Fruit fly (Drosophila melanogaster) whole organism, prepupa: Measurements from ENCODE around the gene CG7248.

Experiments used
- Blimp-1 ChIP-seq: fragments of 200-800 bp; sonication (Bioruptor generic); optimal IDR thresholded peaks from 3 replicates; lab custom pipeline; 2017; ENCODE audit warnings: missing biosample characterization, missing genetic modification characterization, mild to moderate bottlenecking, moderate library complexity, missing genetic modification reagents
- CG11294 ChIP-seq: fragments of 200-800 bp; sonication (Bioruptor generic); IDR thresholded peaks from 2 replicates; pipeline ENCODE4 v1.3.6; 2022; ENCODE audit warnings: missing biosample characterization, missing genetic modification characterization
- CG11762 ChIP-seq: fragments of 200-800 bp; sonication (Bioruptor generic); optimal IDR thresholded peaks from 3 replicates; lab custom pipeline; 2016; ENCODE audit warnings: missing biosample characterization, missing genetic modification characterization; ENCODE audit not compliant: insufficient read depth
- CG11902 ChIP-seq: fragments of 200-800 bp; sonication (Bioruptor generic); optimal IDR thresholded peaks from 3 replicates; lab custom pipeline; 2016; ENCODE audit warnings: missing biosample characterization, missing genetic modification characterization
- CG15336 ChIP-seq: fragments of 200-800 bp; sonication (Bioruptor generic); IDR thresholded peaks from 2 replicates; pipeline ENCODE4 v1.3.6; 2022; ENCODE audit warnings: missing biosample characterization, missing genetic modification characterization
- CG1621 ChIP-seq: fragments of 200-800 bp; sonication (Bioruptor generic); optimal IDR thresholded peaks from 3 replicates; lab custom pipeline; 2018; ENCODE audit warnings: missing biosample characterization, mild to moderate bottlenecking, missing genetic modification characterization
- CG16779 ChIP-seq: fragments of 200-800 bp; sonication (Bioruptor generic); optimal IDR thresholded peaks from 3 replicates; lab custom pipeline; 2017; ENCODE audit warnings: missing biosample characterization, mild to moderate bottlenecking, missing genetic modification characterization
- CG31627 ChIP-seq: fragments of 200-800 bp; sonication (Bioruptor generic); optimal IDR thresholded peaks from 3 replicates; lab custom pipeline; 2016; ENCODE audit warnings: missing biosample characterization, missing genetic modification characterization
- CG32006 ChIP-seq: fragments of 200-800 bp; sonication (Bioruptor generic); optimal IDR thresholded peaks from 3 replicates; lab custom pipeline; 2017; ENCODE audit warnings: missing biosample characterization, mild to moderate bottlenecking, missing genetic modification characterization
- CG3919 ChIP-seq: fragments of 200-800 bp; sonication (Bioruptor generic); optimal IDR thresholded peaks from 3 replicates; lab custom pipeline; 2016; ENCODE audit warnings: missing biosample characterization, missing genetic modification characterization
- CG4318 ChIP-seq: fragments of 200-800 bp; sonication (Bioruptor generic); optimal IDR thresholded peaks from 3 replicates; lab custom pipeline; 2017; ENCODE audit warnings: missing biosample characterization, mild to moderate bottlenecking, missing genetic modification characterization
- CG6808 ChIP-seq: fragments of 200-800 bp; sonication (Bioruptor generic); optimal IDR thresholded peaks from 3 replicates; lab custom pipeline; 2017; ENCODE audit warnings: missing biosample characterization, missing genetic modification characterization, mild to moderate bottlenecking, moderate library complexity, missing genetic modification reagents
- CG8319 ChIP-seq: fragments of 200-800 bp; sonication (Bioruptor generic); optimal IDR thresholded peaks from 3 replicates; lab custom pipeline; 2016; ENCODE audit warnings: missing biosample characterization, missing genetic modification characterization
- CG8632 ChIP-seq: fragments of 200-800 bp; sonication (Bioruptor generic); optimal IDR thresholded peaks from 3 replicates; lab custom pipeline; 2016; ENCODE audit warnings: missing biosample characterization, missing genetic modification characterization
- CG9139 ChIP-seq: fragments of 200-800 bp; sonication (Bioruptor generic); optimal IDR thresholded peaks from 3 replicates; lab custom pipeline; 2017; ENCODE audit warnings: missing biosample characterization, mild to moderate bottlenecking, missing genetic modification characterization
- Eip75B ChIP-seq: fragments of 200-800 bp; sonication (Bioruptor generic); optimal IDR thresholded peaks from 3 replicates; lab custom pipeline; 2016; ENCODE audit warnings: missing biosample characterization, missing genetic modification characterization
- Eip78C ChIP-seq: fragments of 200-800 bp; sonication (Bioruptor generic); peaks from one replicate; lab custom pipeline; 2016; ENCODE audit warnings: missing biosample characterization, missing genetic modification characterization
- Eip93F ChIP-seq: fragments of 200-800 bp; sonication (Bioruptor generic); optimal IDR thresholded peaks from 2 replicates; lab custom pipeline; 2016; ENCODE audit warnings: missing biosample characterization, mild to moderate bottlenecking, missing genetic modification characterization
- Ets21C ChIP-seq: fragments of 200-800 bp; sonication (Bioruptor generic); optimal IDR thresholded peaks from 3 replicates; lab custom pipeline; 2016; ENCODE audit warnings: missing biosample characterization, missing genetic modification characterization
- Hr39 ChIP-seq: fragments of 200-800 bp; sonication (Bioruptor generic); optimal IDR thresholded peaks from 2 replicates; lab custom pipeline; 2016; ENCODE audit warnings: missing biosample characterization, missing genetic modification characterization
- Smox ChIP-seq: fragments of 200-800 bp; sonication (Bioruptor generic); optimal IDR thresholded peaks from 3 replicates; lab custom pipeline; 2016; ENCODE audit warnings: missing biosample characterization, missing genetic modification characterization
- Sox14 ChIP-seq: fragments of 200-800 bp; sonication (Bioruptor generic); optimal IDR thresholded peaks from 3 replicates; lab custom pipeline; 2016; ENCODE audit warnings: missing biosample characterization, missing genetic modification characterization
- Sox15 ChIP-seq: fragments of 200-800 bp; sonication (Bioruptor generic); optimal IDR thresholded peaks from 3 replicates; lab custom pipeline; 2016; ENCODE audit warnings: missing biosample characterization, missing genetic modification characterization
- achi ChIP-seq: fragments of 200-800 bp; sonication (Bioruptor generic); optimal IDR thresholded peaks from 3 replicates; lab custom pipeline; 2016; ENCODE audit warnings: missing biosample characterization, missing genetic modification characterization
- cyc ChIP-seq: fragments of 200-800 bp; sonication (Bioruptor generic); optimal IDR thresholded peaks from 3 replicates; lab custom pipeline; 2016; ENCODE audit warnings: missing biosample characterization, missing genetic modification characterization
- dac ChIP-seq: fragments of 200-800 bp; sonication (Bioruptor generic); optimal IDR thresholded peaks from 2 replicates; lab custom pipeline; 2017; ENCODE audit warnings: missing biosample characterization, mild to moderate bottlenecking, missing genetic modification characterization
- dsx ChIP-seq: fragments of 200-800 bp; optimal IDR thresholded peaks from 3 replicates; lab custom pipeline; 2019; ENCODE audit warnings: missing biosample characterization, mild to moderate bottlenecking, missing genetic modification characterization, moderate library complexity; ENCODE audit not compliant: poor library complexity, severe bottlenecking
- esn ChIP-seq: fragments of 200-800 bp; sonication (Bioruptor generic); optimal IDR thresholded peaks from 2 replicates; lab custom pipeline; 2016; ENCODE audit warnings: missing biosample characterization, mild to moderate bottlenecking, missing genetic modification characterization, moderate library complexity
- fd59A ChIP-seq: fragments of 200-800 bp; sonication (Bioruptor generic); optimal IDR thresholded peaks from 2 replicates; lab custom pipeline; 2017; ENCODE audit warnings: missing biosample characterization, mild to moderate bottlenecking, missing genetic modification characterization, missing genetic modification reagents
- fd85E ChIP-seq: fragments of 200-800 bp; sonication (Bioruptor generic); optimal IDR thresholded peaks from 3 replicates; lab custom pipeline; 2016; ENCODE audit warnings: missing biosample characterization, missing genetic modification characterization
- fkh ChIP-seq: fragments of 200-800 bp; sonication (Bioruptor generic); optimal IDR thresholded peaks from 3 replicates; lab custom pipeline; 2017; ENCODE audit warnings: missing biosample characterization, mild to moderate bottlenecking, missing genetic modification characterization, moderate library complexity
- pdm3 ChIP-seq: fragments of 200-800 bp; sonication (Bioruptor generic); optimal IDR thresholded peaks from 3 replicates; lab custom pipeline; 2016; ENCODE audit warnings: missing biosample characterization, missing genetic modification characterization
- salr ChIP-seq, 2 experiments: fragments of 200-800 bp; sonication (Bioruptor generic); optimal IDR thresholded peaks; 3 replicates each; lab custom pipeline; 2016 to 2018; ENCODE audit warnings: missing biosample characterization in 2 of 2, missing genetic modification characterization in 2 of 2, mild to moderate bottlenecking in 1 of 2
- ss ChIP-seq, 2 experiments: fragments of 200-800 bp; sonication (Bioruptor generic); optimal IDR thresholded peaks; 2 replicates in 1 of 2; 3 replicates in 1 of 2; lab custom pipeline; 2017 to 2018; ENCODE audit warnings: mild to moderate bottlenecking in 2 of 2, missing biosample characterization in 2 of 2, missing genetic modification characterization in 2 of 2, moderate library complexity in 1 of 2
- svp ChIP-seq: fragments of 200-800 bp; sonication (Bioruptor generic); peaks from one replicate; lab custom pipeline; 2016; ENCODE audit warnings: missing biosample characterization, missing genetic modification characterization
- topi ChIP-seq: fragments of 200-800 bp; sonication (Bioruptor generic); optimal IDR thresholded peaks from 3 replicates; lab custom pipeline; 2016; ENCODE audit warnings: missing biosample characterization, missing genetic modification characterization

The CG7248 gene

DNA sequence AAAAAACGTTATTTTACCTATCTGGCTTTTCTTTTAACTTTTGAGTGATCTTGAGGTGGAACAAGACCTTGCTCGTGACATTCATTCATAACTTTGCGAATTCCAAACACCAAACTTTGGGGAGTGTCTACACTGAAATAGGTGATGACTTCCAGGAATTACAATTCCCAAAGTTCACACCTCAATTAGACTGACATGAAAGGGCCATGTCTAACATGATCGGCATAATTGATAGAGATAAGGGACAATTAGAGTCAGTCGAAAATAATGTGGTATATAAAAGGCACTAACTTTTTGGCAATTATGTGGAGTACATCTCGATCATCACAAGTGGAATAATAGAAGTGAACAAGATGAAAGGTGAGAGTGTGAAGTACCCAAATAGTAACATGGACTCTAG is 21.9 kb downstream of the CG7248 start, which contains the start of gene CG43896:
CG43896 (plus strand) TSS at position 301 of the 400 bp plus-strand sequence.
- TF ChIP-seq CG11762 (no peak), CG32006 (no peak), CG3919 (GFP tag; lab: Kevin White, UChicago) (no peak), svp (GFP tag; lab: Kevin White, UChicago) (no peak), Hr39 (GFP tag; lab: Kevin White, UChicago) (no peak)

DNA sequence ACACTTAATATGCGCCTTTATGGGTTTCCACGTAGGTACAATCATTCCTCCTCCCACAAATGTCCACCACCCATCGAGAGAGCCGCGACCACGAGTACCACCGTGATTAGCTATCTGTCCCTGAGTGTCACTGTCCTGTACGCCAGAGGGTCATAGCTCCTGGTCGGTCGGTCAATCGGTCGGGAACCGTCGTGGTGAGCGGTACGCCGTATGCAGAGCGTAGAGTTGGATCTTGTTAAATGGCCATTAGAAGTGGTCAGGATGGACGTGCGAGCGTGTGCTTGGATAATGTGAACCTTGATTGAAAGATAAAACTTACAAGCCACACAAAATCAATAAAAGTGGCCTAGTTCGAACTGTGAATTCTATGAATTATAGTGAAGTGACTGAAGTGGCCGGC is 30.7 kb downstream of the CG7248 start, which contains the start of gene CG6938:
CG6938 (plus strand) TSS at position 301 of the 400 bp plus-strand sequence.
- TF ChIP-seq dsx (GFP tag; lab: Kevin White, UChicago): no peak
- no peak for TF ChIP-seq achi (GFP tag; lab: Kevin White, UChicago)
- TF ChIP-seq Eip78C (GFP tag; lab: Kevin White, UChicago): no peak
- TF ChIP-seq Blimp-1 (GFP tag; lab: Kevin White, UChicago): no peak

DNA sequence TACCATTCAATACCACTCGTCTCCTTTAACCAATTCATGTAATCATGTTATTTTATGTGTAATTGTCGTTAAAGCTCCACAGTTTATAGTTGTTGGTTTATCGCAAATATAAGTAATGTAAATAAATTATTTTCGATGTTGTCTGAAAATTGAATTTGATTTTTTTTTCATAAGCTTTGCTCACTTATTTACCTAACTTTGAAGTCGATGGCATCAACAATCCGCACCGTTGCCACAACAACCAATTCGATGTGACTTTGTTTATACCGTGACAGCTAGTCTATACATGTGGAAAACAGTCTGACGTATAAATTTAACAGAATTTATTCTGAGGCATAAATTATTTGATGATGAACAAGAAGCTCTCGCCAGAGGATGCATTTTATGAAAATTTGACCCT is 36.6 kb downstream of the CG7248 start, which contains the start of gene CG6931:
CG6931 (plus strand) TSS at position 301 of the 400 bp plus-strand sequence.
- TF ChIP-seq Sox15: no peak
- no peak for TF ChIP-seq Eip75B (GFP tag; lab: Kevin White, UChicago)
- TF ChIP-seq esn (GFP tag; lab: Kevin White, UChicago): no peak
- no peak for TF ChIP-seq Sox14 (GFP tag; lab: Kevin White, UChicago)
- no peak for TF ChIP-seq Eip93F
- TF ChIP-seq, all 60 proteins: peak for 0

DNA sequence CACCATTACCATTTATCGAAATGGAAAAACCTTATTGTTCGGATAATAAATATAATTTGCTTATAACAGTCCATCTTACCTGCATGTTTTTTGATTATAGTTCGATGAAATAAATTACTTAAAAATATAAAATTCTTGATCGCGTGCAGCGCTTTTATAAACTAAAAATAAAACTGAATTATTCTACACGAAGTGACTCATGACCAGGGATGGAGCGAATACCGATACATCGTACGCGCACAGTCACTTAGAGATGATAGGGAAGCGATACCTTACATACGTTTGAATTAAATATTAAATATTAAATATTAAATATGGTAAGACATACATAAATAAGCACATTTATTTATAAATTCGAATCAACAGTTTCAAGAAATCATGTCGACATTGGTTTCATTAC is 39.1 kb downstream of the CG7248 start, which contains the start of gene viaf:
viaf (minus strand) TSS at position 220 of the 400 bp plus-strand sequence.
- TF ChIP-seq pdm3 (GFP tag; lab: Kevin White, UChicago) (no peak), esn (GFP tag; lab: Kevin White, UChicago) (no peak), CG16779 (tag; lab: Kevin White, UChicago) (no peak), CG32006 (no peak), Eip78C (GFP tag; lab: Kevin White, UChicago) (no peak), ss (GFP tag; optimal IDR thresholded peaks at IDR 0.05; lab: Kevin White, UChicago) (no peak), cyc (GFP tag; lab: Kevin White, UChicago) (peak; percentile 40), CG11902 (GFP tag; lab: Kevin White, UChicago) (no peak), Sox15 (peak; percentile 3), CG31627 (GFP tag; lab: Kevin White, UChicago) (peak; percentile 17), CG8632 (GFP tag; lab: Kevin White, UChicago) (no peak), fd85E (no peak), fd59A (GFP tag; lab: Kevin White, UChicago) (no peak), CG1621 (tag; lab: Kevin White, UChicago) (no peak)

DNA sequence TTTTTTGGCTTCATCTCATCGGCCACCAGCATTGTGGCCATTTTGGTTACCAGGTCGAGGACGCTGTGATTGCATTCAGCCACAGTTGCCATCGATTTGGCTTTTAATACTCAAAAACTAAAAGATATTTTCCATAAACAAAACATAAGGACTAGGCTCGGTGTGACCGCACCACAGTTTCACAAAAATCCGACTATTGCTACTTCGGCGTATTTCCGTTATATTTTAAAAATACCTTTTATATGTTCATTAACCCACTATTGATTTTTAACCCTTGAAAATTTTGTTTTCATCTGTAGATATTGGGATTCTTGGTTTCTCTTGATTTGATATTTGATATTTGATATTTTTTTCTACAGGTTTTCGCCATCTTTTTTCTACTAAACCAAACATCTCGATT is 44.1 kb downstream of the CG7248 start, which contains the start of gene Grip163:
Grip163 (minus strand) TSS at position 180 of the 400 bp plus-strand sequence.
- no peak for TF ChIP-seq pdm3 (GFP tag; lab: Kevin White, UChicago)
- no peak for TF ChIP-seq Eip93F
- TF ChIP-seq Smox: no peak
- peak; percentile 2 for TF ChIP-seq cyc (GFP tag; lab: Kevin White, UChicago)
- TF ChIP-seq Eip75B (GFP tag; lab: Kevin White, UChicago): no peak

DNA sequence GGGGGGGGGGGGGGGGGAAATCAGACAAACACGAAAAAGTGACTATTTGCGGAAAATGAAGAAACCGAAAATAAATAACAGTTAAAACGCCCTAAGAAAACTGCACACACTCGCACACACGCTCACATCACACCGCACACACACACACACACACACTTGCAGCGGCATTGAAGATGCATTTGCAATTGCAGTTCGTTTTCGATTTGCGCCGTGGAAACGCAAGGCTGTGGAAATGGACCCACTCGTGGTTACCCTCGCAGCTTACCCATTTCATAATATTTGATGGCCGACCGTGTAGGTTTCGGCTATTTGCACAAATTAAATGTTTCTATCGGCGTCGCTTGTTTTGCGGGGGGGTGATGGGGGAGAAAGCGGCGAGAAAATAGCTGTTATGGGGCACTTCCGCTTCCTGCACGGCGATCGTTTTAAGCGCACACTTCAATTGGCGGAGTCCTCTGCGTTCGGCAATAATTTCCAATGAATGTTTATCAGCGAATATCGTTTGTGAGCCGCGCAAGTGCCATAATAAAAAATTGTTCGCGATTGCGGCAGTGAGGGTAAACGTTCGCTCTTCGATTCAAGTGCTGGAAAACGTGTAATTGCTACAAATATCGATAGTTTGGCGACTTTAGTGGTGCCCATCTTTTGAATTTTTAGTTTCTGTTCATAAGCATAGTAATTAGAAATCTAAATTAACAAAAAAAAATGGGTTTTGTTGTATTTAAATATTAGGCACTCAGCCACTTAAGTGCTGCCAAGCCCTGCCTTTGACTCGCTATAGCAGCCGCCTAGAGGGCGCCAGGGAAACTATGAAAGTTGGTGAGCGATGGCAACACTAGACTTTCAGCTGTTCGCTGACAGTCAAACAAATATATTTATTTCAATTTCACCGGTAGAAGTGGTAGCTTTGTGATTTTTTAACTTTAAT is 48.7 kb downstream of the CG7248 start, which contains the start of the genes Pop2 and CG6928:
Pop2 (minus strand) TSS at position 595 of the 928 bp plus-strand sequence.
CG6928 (plus strand) TSS at position 835 of the 928 bp plus-strand sequence.
- TF ChIP-seq Smox (no peak), Eip93F (no peak), fkh (GFP tag; lab: Kevin White, UChicago) (peak; percentile 29), CG11294 (peak; percentile 19; the same call in 1 of the 2 replicates), CG9139 (GFP tag; lab: Kevin White, UChicago) (peak; percentile 38), topi (GFP tag; lab: Kevin White, UChicago) (peak; percentile 59), salr (GFP tag; optimal IDR thresholded peaks at IDR 0.05; lab: Kevin White, UChicago) (peak in 1 of 2 experiments; percentile 6), CG15336 (peak; percentile 26; the same call in 1 of the 2 replicates), Blimp-1 (GFP tag; lab: Kevin White, UChicago) (no peak), dac (no peak), Ets21C (GFP tag; lab: Kevin White, UChicago) (peak; percentile 68), Eip78C (GFP tag; lab: Kevin White, UChicago) (peak; percentile 83), CG16779 (tag; lab: Kevin White, UChicago) (no peak), CG31627 (GFP tag; lab: Kevin White, UChicago) (peak; percentile 84), CG8319 (GFP tag; lab: Kevin White, UChicago) (peak; percentile 35), CG11902 (GFP tag; lab: Kevin White, UChicago) (peak; percentile 39), Sox14 (GFP tag; lab: Kevin White, UChicago) (peak; percentile 69), CG4318 (GFP tag; lab: Kevin White, UChicago) (no peak), cyc (GFP tag; lab: Kevin White, UChicago) (peak; percentile 80), CG6808 (GFP tag; lab: Kevin White, UChicago) (peak; percentile 100)
